Fruit fly (Drosophila melanogaster) whole organism: ENCODE measurements around the gene Klp98A.

ENCODE experiments used
- CG8478 ChIP-seq: fragments of >200 bp; optimal IDR thresholded peaks from 2 replicates; lab custom pipeline; 2018; ENCODE audit warnings: inconsistent platforms
- Dll ChIP-seq: fragments of >200 bp; optimal IDR thresholded peaks from 2 replicates; lab custom pipeline; 2017
- EcR ChIP-seq, 2 experiments: fragments of >200 bp; optimal IDR thresholded peaks; 2 replicates each; lab custom pipeline; 2017; ENCODE audit warnings: missing biosample characterization in 2 of 2, missing genetic modification characterization in 2 of 2, missing genetic modification reagents in 2 of 2
- pan ChIP-seq: fragments of >200 bp; optimal IDR thresholded peaks from 2 replicates; lab custom pipeline; 2017
- psq ChIP-seq: fragments of >200 bp; optimal IDR thresholded peaks from 2 replicates; lab custom pipeline; 2017
- usp ChIP-seq: fragments of >200 bp; optimal IDR thresholded peaks from 2 replicates; lab custom pipeline; 2017; ENCODE audit warnings: missing biosample characterization, missing genetic modification characterization, mixed read lengths

DNA sequence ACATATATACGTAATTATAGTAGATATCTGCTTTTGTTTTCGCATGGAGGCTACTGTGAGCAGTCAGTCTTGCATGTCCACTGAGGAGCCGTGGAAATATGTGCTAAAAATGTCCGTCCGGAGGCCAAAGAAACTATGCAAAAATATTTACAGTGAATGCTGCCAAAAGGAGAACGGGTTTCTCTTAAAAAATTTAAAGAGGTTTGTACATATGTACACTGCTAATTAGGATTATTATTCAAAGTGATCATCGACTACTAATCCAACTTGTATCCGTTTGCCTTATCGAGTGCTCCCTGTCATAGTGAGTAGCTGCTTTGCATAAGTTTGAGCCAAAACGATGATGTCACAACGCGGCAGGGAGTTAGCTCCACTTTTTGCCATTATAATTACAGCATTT is 2.0 kb downstream of the Klp98A start:
- no peak for TF ChIP-seq pan (lab: Kevin White, UChicago)
- TF ChIP-seq EcR (GFP tag; optimal IDR thresholded peaks at IDR 0.05; lab: Kevin White, UChicago): no peak
- TF ChIP-seq usp (GFP tag; lab: Kevin White, UChicago): no peak
- TF ChIP-seq psq (lab: Kevin White, UChicago): no peak
- TF ChIP-seq CG8478: no peak
- no peak for TF ChIP-seq Dll
